Worm (Caenorhabditis elegans): ENCODE data around the gene C07G1.15.
A peak's percentile ranks its signal among the peaks of the same experiment; 100 is the strongest.

Gene C07G1.15

ce11 chrIV:8173610-8174009 lies 3.8 kb downstream of the C07G1.15 start:
- TF ChIP-seq skn-1 (tag; optimal IDR thresholded peaks at IDR 0.05) (no peak), nhr-237 (tag; optimal IDR thresholded peaks at IDR 0.05) (no peak), unc-62 (GFP tag; optimal IDR thresholded peaks at IDR 0.05 in 1 of 2) (peak in 1 of 2 experiments; percentile 13), unc-62 (tag; optimal IDR thresholded peaks at IDR 0.05) (no peak), unc-130 (GFP tag; optimal IDR thresholded peaks at IDR 0.05) (no peak)

ce11 chrIV:8174792-8175191 lies 5.0 kb downstream of the C07G1.15 start:
- TF ChIP-seq Y75B8A.6 (GFP tag; IDR thresholded peaks at IDR 0.05) (0 out of 2 replicates have a peak, but pooled peaks have one; percentile 33), nhr-41 (GFP tag; IDR thresholded peaks at IDR 0.05) (0 out of 2 replicates have a peak, but pooled peaks have one; percentile 36), mxl-3 (GFP tag; optimal IDR thresholded peaks at IDR 0.05) (peak; percentile 62), madf-9 (GFP tag; conservative IDR thresholded peaks at IDR 0.05) (no peak), spr-1 (tag; optimal IDR thresholded peaks at IDR 0.05) (no peak), jun-1 (tag; optimal IDR thresholded peaks at IDR 0.05) (no peak), nhr-28 (tag; optimal IDR thresholded peaks at IDR 0.05) (peak; percentile 67), dmd-6 (GFP tag; IDR thresholded peaks at IDR 0.05) (peak; percentile 63), daf-12 (tag; optimal IDR thresholded peaks at IDR 0.05) (no peak), gei-8 (GFP tag; optimal IDR thresholded peaks at IDR 0.05) (no peak), daf-16 (GFP tag; optimal IDR thresholded peaks at IDR 0.05) (no peak), daf-16 (tag; optimal IDR thresholded peaks at IDR 0.05) (peak; percentile 34), ZK337.2 (GFP tag; IDR thresholded peaks at IDR 0.05) (no peak), pqm-1 (tag; optimal IDR thresholded peaks at IDR 0.05) (peak; percentile 90), lsy-2 (tag; optimal IDR thresholded peaks at IDR 0.05) (no peak), ceh-20 (GFP tag; IDR thresholded peaks at IDR 0.05) (0 out of 2 replicates have a peak, but pooled peaks have one; percentile 27), aha-1 (tag) (no peak), F37D6.2 (tag; optimal IDR thresholded peaks at IDR 0.05) (no peak), lin-13 (GFP tag; optimal IDR thresholded peaks at IDR 0.05) (no peak), ceh-28 (tag; optimal IDR thresholded peaks at IDR 0.05) (no peak), F10B5.3 (tag; optimal IDR thresholded peaks at IDR 0.05) (no peak), hlh-11 (tag; optimal IDR thresholded peaks at IDR 0.05) (peak; percentile 45), Y48G9A.11 (GFP tag; IDR thresholded peaks at IDR 0.05) (no peak), lin-1 (GFP tag; IDR thresholded peaks at IDR 0.05) (peak; percentile 71; the same call in 1 of the 2 replicates), ztf-11 (tag; optimal IDR thresholded peaks at IDR 0.05) (no peak), duxl-1 (tag; optimal IDR thresholded peaks at IDR 0.05; ENCODE audit: poor library complexity) (no peak), dve-1 (tag; optimal IDR thresholded peaks at IDR 0.05; ENCODE audit: insufficient read depth) (peak; percentile 52), ZK546.5 (tag; optimal IDR thresholded peaks at IDR 0.05) (no peak), mdl-1 (tag; optimal IDR thresholded peaks at IDR 0.05) (peak in 1 of 2 experiments; percentile 37), nhr-48 (tag; optimal IDR thresholded peaks at IDR 0.05) (peak; percentile 30), F44E2.7 (GFP tag; IDR thresholded peaks at IDR 0.05) (no peak)

- no peak for TF ChIP-seq nhr-10 (tag; optimal IDR thresholded peaks at IDR 0.05)
- TF ChIP-seq unc-62 (GFP tag; optimal IDR thresholded peaks at IDR 0.05 in 1 of 2), result peak in 1 of 2 experiments; percentile 82
- TF ChIP-seq unc-62 (tag; optimal IDR thresholded peaks at IDR 0.05), result no peak
- peak; percentile 2 for TF ChIP-seq aha-1 (tag)
- TF ChIP-seq aly-2 (tag; optimal IDR thresholded peaks at IDR 0.05), result no peak
These were observed 6.1 kb downstream of the C07G1.15 start, which contains the start of gene pct-1 for ce11 chrIV:8175686-8176532. pct-1 (plus strand) TSS chrIV:8176482.

Data from whole organism, L4 larva.